Fruit fly (Drosophila melanogaster): ENCODE measurements around the gene CG2082.

DNA sequence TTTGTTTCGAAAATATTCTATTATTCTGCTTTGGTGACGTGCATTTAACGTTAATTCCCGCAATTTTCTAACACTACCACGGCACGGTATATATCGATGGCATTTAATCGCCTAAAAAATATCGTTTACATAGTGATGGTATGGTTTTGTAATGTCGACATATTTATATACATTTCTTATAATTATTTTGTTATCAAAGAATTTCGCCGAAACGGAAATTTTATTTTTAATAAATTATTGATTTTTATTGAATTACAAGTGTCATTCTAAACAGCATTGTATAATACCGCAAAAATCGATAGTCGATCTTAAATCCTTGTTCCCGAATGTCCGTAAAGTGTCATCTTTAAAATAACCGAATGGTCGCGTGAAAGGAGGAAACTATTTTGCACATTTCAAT, 43.6 kb upstream of the CG2082 start, which contains the start of the genes Sec20 and dgrn:
- TF ChIP-seq h (optimal IDR thresholded peaks at IDR 0.05) (no peak), psq (optimal IDR thresholded peaks at IDR 0.05) (no peak), Myc (optimal IDR thresholded peaks at IDR 0.05) (no peak), ttk (optimal IDR thresholded peaks at IDR 0.05) (no peak), Sin3A (optimal IDR thresholded peaks at IDR 0.05) (no peak), insv (optimal IDR thresholded peaks at IDR 0.05) (no peak)

All from Kc167 (cell line).